Fruit fly (Drosophila melanogaster): ENCODE results near the gene CG12725.

The CG12725 gene

DNA sequence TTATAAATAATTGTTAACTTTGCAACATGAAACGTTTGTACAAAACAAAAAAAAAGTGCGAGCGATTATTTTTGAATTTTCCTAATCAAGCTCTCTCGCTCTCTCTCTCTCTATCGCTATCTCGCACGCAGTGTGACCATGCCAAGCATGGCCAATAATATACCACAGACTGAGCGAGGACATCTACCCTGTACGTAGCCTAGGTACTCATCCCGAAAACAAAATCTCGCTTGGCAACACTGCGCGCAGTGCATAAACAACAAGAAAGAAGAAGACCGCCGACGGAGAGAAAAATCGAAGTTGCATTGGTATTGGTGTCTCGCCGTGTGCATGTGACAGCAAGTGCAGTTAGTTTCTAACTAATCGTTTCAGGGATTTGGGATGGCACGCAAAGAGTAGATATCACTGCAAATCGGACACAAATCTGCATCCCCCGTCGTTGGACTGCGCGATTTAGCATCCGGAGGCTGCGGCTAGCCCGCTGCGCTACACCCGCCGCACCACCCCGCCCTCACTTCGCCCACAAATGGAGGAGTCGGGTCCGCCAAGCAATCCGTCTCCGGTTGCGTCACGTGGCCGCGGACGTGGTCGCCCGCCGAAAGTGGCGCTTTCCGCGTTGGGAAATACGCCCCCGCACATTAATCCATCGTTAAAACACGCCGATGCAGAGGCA is 10.4 kb upstream of the CG12725 start, which contains the start of the genes CG1998 and Set2 (continued):
- no peak for TF ChIP-seq CG12071 (GFP tag; optimal IDR thresholded peaks at IDR 0.05)
- TF ChIP-seq klu (GFP tag; IDR thresholded peaks at IDR 0.05) = no peak
- TF ChIP-seq CG10565 (GFP tag; optimal IDR thresholded peaks at IDR 0.05) = no peak
- TF ChIP-seq CG3726 (GFP tag; IDR thresholded peaks at IDR 0.05) = no peak
- TF ChIP-seq CG4730 (GFP tag; IDR thresholded peaks at IDR 0.05) = no peak
- TF ChIP-seq HmgD (GFP tag; optimal IDR thresholded peaks at IDR 0.05) = peak; percentile 69
- TF ChIP-seq CG5245 (GFP tag; optimal IDR thresholded peaks at IDR 0.05) = no peak
- TF ChIP-seq pfk (GFP tag; optimal IDR thresholded peaks at IDR 0.05) = peak; percentile 34
- TF ChIP-seq pita (GFP tag; optimal IDR thresholded peaks at IDR 0.05) = peak; percentile 85
- peak; percentile 68 for TF ChIP-seq CG2116 (GFP tag; optimal IDR thresholded peaks at IDR 0.05)
- TF ChIP-seq Awh (GFP tag; IDR thresholded peaks at IDR 0.05) = no peak
- peak; percentile 51 for TF ChIP-seq ewg (GFP tag; optimal IDR thresholded peaks at IDR 0.05)
- peak; percentile 47; the same call in 1 of the 2 replicates for TF ChIP-seq amos (GFP tag; IDR thresholded peaks at IDR 0.05; ENCODE audit: partially characterized antibody)
- TF ChIP-seq ci (GFP tag; IDR thresholded peaks at IDR 0.05) = peak; percentile 72
- TF ChIP-seq CG17186 (GFP tag; optimal IDR thresholded peaks at IDR 0.05) = peak; percentile 68
- TF ChIP-seq her (GFP tag; optimal IDR thresholded peaks at IDR 0.05) = no peak
- no peak for TF ChIP-seq CG12219 (GFP tag; optimal IDR thresholded peaks at IDR 0.05)
- TF ChIP-seq Rx (GFP tag; IDR thresholded peaks at IDR 0.05) = no peak
- TF ChIP-seq trem (tag; optimal IDR thresholded peaks at IDR 0.05) = peak; percentile 66
- TF ChIP-seq CG1024 (GFP tag; IDR thresholded peaks at IDR 0.05) = no peak
- no peak for TF ChIP-seq CG12769 (tag; optimal IDR thresholded peaks at IDR 0.05)
- peak; percentile 84 for TF ChIP-seq cg (GFP tag; optimal IDR thresholded peaks at IDR 0.05)
- TF ChIP-seq CG31388 (GFP tag; optimal IDR thresholded peaks at IDR 0.05) = no peak
- no peak for TF ChIP-seq CG7745 (tag; optimal IDR thresholded peaks at IDR 0.05)
- no peak for TF ChIP-seq al (GFP tag; IDR thresholded peaks at IDR 0.05)
- TF ChIP-seq HLH54F (GFP tag; optimal IDR thresholded peaks at IDR 0.05) = peak; percentile 11
- TF ChIP-seq CG31224 (GFP tag; IDR thresholded peaks at IDR 0.05) = no peak
- TF ChIP-seq CG3163 (GFP tag; optimal IDR thresholded peaks at IDR 0.05) = no peak
- no peak for TF ChIP-seq tap (tag; optimal IDR thresholded peaks at IDR 0.05)
- TF ChIP-seq Side (GFP tag; optimal IDR thresholded peaks at IDR 0.05) = no peak
- TF ChIP-seq CG15479 (GFP tag; optimal IDR thresholded peaks at IDR 0.05) = no peak
- TF ChIP-seq Sin3A (optimal IDR thresholded peaks at IDR 0.05) = peak; percentile 15
- TF ChIP-seq CG1647 (GFP tag; optimal IDR thresholded peaks at IDR 0.05) = no peak
- peak; percentile 85 for TF ChIP-seq CG8290 (GFP tag; optimal IDR thresholded peaks at IDR 0.05)
- TF ChIP-seq CG8290 (tag; optimal IDR thresholded peaks at IDR 0.05) = peak; percentile 15 to 82
- no peak for TF ChIP-seq Camta (GFP tag; optimal IDR thresholded peaks at IDR 0.05)
- TF ChIP-seq CG3838 (GFP tag; optimal IDR thresholded peaks at IDR 0.05) = no peak
- TF ChIP-seq CG1832 (GFP tag; optimal IDR thresholded peaks at IDR 0.05) = peak; percentile 89
- TF ChIP-seq trh (GFP tag; optimal IDR thresholded peaks at IDR 0.05) = no peak
- no peak for TF ChIP-seq CG4424 (GFP tag; optimal IDR thresholded peaks at IDR 0.05)
- TF ChIP-seq CG3847 (GFP tag; IDR thresholded peaks at IDR 0.05) = peak; percentile 88
- TF ChIP-seq chif (GFP tag; optimal IDR thresholded peaks at IDR 0.05) = no peak
- TF ChIP-seq onecut (GFP tag; IDR thresholded peaks at IDR 0.05) = peak; percentile 90
- TF ChIP-seq kah (GFP tag; optimal IDR thresholded peaks at IDR 0.05) = no peak
- peak; percentile 1 for TF ChIP-seq mirr (GFP tag; optimal IDR thresholded peaks at IDR 0.05)
- TF ChIP-seq pros (GFP tag; optimal IDR thresholded peaks at IDR 0.05) = no peak
- no peak for TF ChIP-seq yki (optimal IDR thresholded peaks at IDR 0.05)
- no peak for TF ChIP-seq wek (GFP tag; optimal IDR thresholded peaks at IDR 0.05)
- TF ChIP-seq Meics (GFP tag; optimal IDR thresholded peaks at IDR 0.05) = no peak
- TF ChIP-seq CG5953 (GFP tag; IDR thresholded peaks at IDR 0.05) = no peak
- TF ChIP-seq CG15696 (tag; optimal IDR thresholded peaks at IDR 0.05) = no peak
- TF ChIP-seq gsb-n (tag; optimal IDR thresholded peaks at IDR 0.05) = no peak
